Worm (Caenorhabditis elegans) whole organism, L4 larva: ENCODE results near the gene sid-2.

Experiments used
- ceh-82 ChIP-seq: sonication (generic microtip); optimal IDR thresholded peaks from 2 replicates; lab custom pipeline; 2017; ENCODE audit warnings: missing biosample characterization, missing genetic modification characterization
- daf-16 ChIP-seq, 3 experiments: sonication (generic microtip); optimal IDR thresholded peaks; 2 replicates each; lab custom pipeline; 2016 to 2017; ENCODE audit warnings: missing genetic modification characterization in 3 of 3, missing genetic modification reagents in 3 of 3, mild to moderate bottlenecking in 2 of 3, missing compliant biosample characterization in 2 of 3, missing biosample characterization in 1 of 3, moderate library complexity in 1 of 3
- dve-1 ChIP-seq: sonication (generic microtip); optimal IDR thresholded peaks from 2 replicates; lab custom pipeline; 2017; ENCODE audit warnings: antibody characterized with exemption, mild to moderate bottlenecking, missing genetic modification characterization, missing compliant biosample characterization; ENCODE audit not compliant: insufficient read depth
- hlh-11 ChIP-seq: fragments of 200-800 bp; sonication (Bioruptor generic); optimal IDR thresholded peaks from 2 replicates; lab custom pipeline; 2018; ENCODE audit warnings: mild to moderate bottlenecking, missing genetic modification characterization, missing compliant biosample characterization
- jun-1 ChIP-seq: fragments of 150-350 bp; optimal IDR thresholded peaks from 2 replicates; lab custom pipeline; 2014; ENCODE audit warnings: missing biosample characterization, missing genetic modification reagents, missing genetic modification characterization
- mep-1 ChIP-seq: fragments of 150-350 bp; sonication (generic microtip); optimal IDR thresholded peaks from 3 replicates; lab custom pipeline; 2014; ENCODE audit warnings: missing biosample characterization, missing genetic modification characterization
- pqm-1 ChIP-seq: sonication (generic microtip); optimal IDR thresholded peaks from 2 replicates; lab custom pipeline; 2017; ENCODE audit warnings: missing biosample characterization, missing genetic modification characterization
- skn-1 ChIP-seq: fragments of 150-350 bp; optimal IDR thresholded peaks from 2 replicates; lab custom pipeline; 2014; ENCODE audit warnings: missing biosample characterization, missing genetic modification characterization
- vab-7 ChIP-seq: fragments of 200-800 bp; sonication (Bioruptor generic); IDR thresholded peaks from 2 replicates; pipeline ENCODE4 v1.3.6; 2022; ENCODE audit warnings: missing genetic modification reagents, missing genetic modification characterization, missing compliant biosample characterization

- TF ChIP-seq jun-1 (tag; lab: Kevin White, UChicago) (no peak), ceh-82 (tag; lab: Kevin White, UChicago) (no peak), daf-16 (GFP tag; optimal IDR thresholded peaks at IDR 0.05; lab: Kevin White, UChicago) (no peak), daf-16 (tag; optimal IDR thresholded peaks at IDR 0.05; lab: Kevin White, UChicago) (no peak), mep-1 (tag; lab: Kevin White, UChicago) (no peak), skn-1 (tag; lab: Kevin White, UChicago) (no peak), dve-1 (tag; lab: Kevin White, UChicago) (no peak), vab-7 (GFP tag; lab: Robert Waterston, UW) (no peak), hlh-11 (tag; lab: Kevin White, UChicago) (no peak), pqm-1 (tag; lab: Kevin White, UChicago) (no peak)
Observed at ce11 chrIII:13731589-13731988, 52.3 kb downstream of the sid-2 start, which contains the start of gene W06F12.2.
